Fruit fly (Drosophila melanogaster) whole organism, embryonic: ENCODE measurements around the gene Gdh.
A peak's percentile ranks its signal among the peaks of the same experiment; 100 is the strongest.

Experiments used
- CG12659 ChIP-seq: fragments of 200-800 bp; sonication (Bioruptor generic); optimal IDR thresholded peaks from 3 replicates; lab custom pipeline; 2017; ENCODE audit warnings: mild to moderate bottlenecking, missing biosample characterization, missing genetic modification reagents, missing genetic modification characterization
- CG13296 ChIP-seq: fragments of 200-800 bp; sonication (Bioruptor generic); optimal IDR thresholded peaks from 3 replicates; lab custom pipeline; 2018; ENCODE audit warnings: missing biosample characterization, mild to moderate bottlenecking, missing genetic modification characterization
- CG14710 ChIP-seq: fragments of 200-800 bp; sonication (Bioruptor generic); optimal IDR thresholded peaks from 3 replicates; lab custom pipeline; 2019; ENCODE audit warnings: missing biosample characterization, mild to moderate bottlenecking, missing genetic modification characterization, moderate library complexity
- CG14860 ChIP-seq: fragments of 200-800 bp; sonication (Bioruptor generic); IDR thresholded peaks from 3 replicates; pipeline ENCODE4 v1.3.6; 2022; ENCODE audit warnings: missing biosample characterization, missing genetic modification characterization; ENCODE audit not compliant: partially characterized antibody
- CG15601 ChIP-seq: fragments of 200-800 bp; sonication (Bioruptor generic); optimal IDR thresholded peaks from 3 replicates; lab custom pipeline; 2019; ENCODE audit warnings: missing biosample characterization, mild to moderate bottlenecking, missing genetic modification characterization, moderate library complexity
- CG1647 ChIP-seq: fragments of 200-800 bp; sonication (Bioruptor generic); optimal IDR thresholded peaks from 3 replicates; lab custom pipeline; 2016; ENCODE audit warnings: missing biosample characterization, missing genetic modification characterization
- CG17385 ChIP-seq: fragments of 200-800 bp; sonication (Bioruptor generic); optimal IDR thresholded peaks from 3 replicates; lab custom pipeline; 2018; ENCODE audit warnings: missing biosample characterization, mild to moderate bottlenecking, missing genetic modification characterization
- CG17829 ChIP-seq: fragments of 200-800 bp; optimal IDR thresholded peaks from 2 replicates; lab custom pipeline; 2019; ENCODE audit warnings: missing biosample characterization, mild to moderate bottlenecking, missing genetic modification characterization, moderate library complexity
- CG3163 ChIP-seq: fragments of 200-800 bp; sonication (Bioruptor generic); optimal IDR thresholded peaks from 3 replicates; lab custom pipeline; 2016; ENCODE audit warnings: missing biosample characterization, missing genetic modification characterization
- CG4707 ChIP-seq: fragments of 200-800 bp; sonication (Bioruptor generic); optimal IDR thresholded peaks from 2 replicates; lab custom pipeline; 2018; ENCODE audit warnings: missing biosample characterization, mild to moderate bottlenecking, missing genetic modification characterization, moderate library complexity
- CG7987 ChIP-seq: fragments of 200-800 bp; sonication (Bioruptor generic); optimal IDR thresholded peaks from 2 replicates; lab custom pipeline; 2018; ENCODE audit warnings: missing biosample characterization, mild to moderate bottlenecking, missing genetic modification characterization, moderate library complexity
- CG8290 ChIP-seq, 3 experiments: fragments of 200-800 bp; sonication (Bioruptor generic); optimal IDR thresholded peaks; 2 replicates each; lab custom pipeline; 2016 to 2019; ENCODE audit warnings: missing biosample characterization in 3 of 3, missing genetic modification characterization in 3 of 3, mild to moderate bottlenecking in 2 of 3, moderate library complexity in 1 of 3
- CG8388 ChIP-seq: fragments of 200-800 bp; sonication (Bioruptor generic); optimal IDR thresholded peaks from 2 replicates; lab custom pipeline; 2019; ENCODE audit warnings: missing biosample characterization, mild to moderate bottlenecking, missing genetic modification characterization, moderate library complexity
- CG9437 ChIP-seq: fragments of 200-800 bp; sonication (Bioruptor generic); optimal IDR thresholded peaks from 2 replicates; lab custom pipeline; 2018; ENCODE audit warnings: missing biosample characterization, mild to moderate bottlenecking, missing genetic modification characterization
- CTCF ChIP-seq: fragments of 200-800 bp; sonication (Bioruptor generic); optimal IDR thresholded peaks from 2 replicates; lab custom pipeline; 2017; ENCODE audit warnings: missing biosample characterization, mild to moderate bottlenecking, missing genetic modification characterization, moderate library complexity
- CrebB ChIP-seq: fragments of 200-800 bp; sonication (Bioruptor generic); optimal IDR thresholded peaks from 3 replicates; lab custom pipeline; 2018; ENCODE audit warnings: missing biosample characterization, mild to moderate bottlenecking, missing genetic modification characterization
- Deaf1 ChIP-seq: fragments of 200-800 bp; optimal IDR thresholded peaks from 3 replicates; lab custom pipeline; 2019; ENCODE audit warnings: missing biosample characterization, mild to moderate bottlenecking, missing genetic modification characterization, moderate library complexity
- Dek ChIP-seq: fragments of 200-800 bp; sonication (Bioruptor generic); optimal IDR thresholded peaks from 3 replicates; lab custom pipeline; 2019; ENCODE audit warnings: missing biosample characterization, mild to moderate bottlenecking, missing genetic modification characterization, moderate library complexity
- Dp ChIP-seq: fragments of 200-800 bp; sonication (Bioruptor generic); optimal IDR thresholded peaks from 2 replicates; lab custom pipeline; 2018; ENCODE audit warnings: missing biosample characterization, mild to moderate bottlenecking, missing genetic modification characterization, moderate library complexity
- Jarid2 ChIP-seq: fragments of 200-800 bp; sonication (Bioruptor generic); optimal IDR thresholded peaks from 3 replicates; lab custom pipeline; 2017; ENCODE audit warnings: mild to moderate bottlenecking, missing biosample characterization, missing genetic modification reagents, missing genetic modification characterization
- Pdp1 ChIP-seq, 2 experiments: fragments of 200-800 bp; sonication (Bioruptor generic); optimal IDR thresholded peaks; 3 replicates each; lab custom pipeline; 2016; ENCODE audit warnings: missing biosample characterization in 2 of 2, missing genetic modification characterization in 2 of 2, mild to moderate bottlenecking in 1 of 2, moderate library complexity in 1 of 2
- abd-A ChIP-seq: fragments of 200-800 bp; sonication (Bioruptor generic); optimal IDR thresholded peaks from 3 replicates; lab custom pipeline; 2019; ENCODE audit warnings: missing biosample characterization, mild to moderate bottlenecking, missing genetic modification characterization, moderate library complexity
- dm ChIP-seq: fragments of 200-800 bp; sonication (Bioruptor generic); optimal IDR thresholded peaks from 3 replicates; lab custom pipeline; 2016; ENCODE audit warnings: missing biosample characterization, missing genetic modification characterization
- emc ChIP-seq: fragments of 200-800 bp; sonication (Bioruptor generic); optimal IDR thresholded peaks from 2 replicates; lab custom pipeline; 2016; ENCODE audit warnings: missing biosample characterization, missing genetic modification characterization
- en ChIP-seq: fragments of 200-800 bp; sonication (Bioruptor generic); optimal IDR thresholded peaks from 2 replicates; lab custom pipeline; 2016; ENCODE audit warnings: missing biosample characterization, missing genetic modification characterization
- exex ChIP-seq: fragments of 200-800 bp; sonication (Bioruptor generic); optimal IDR thresholded peaks from 4 replicates; lab custom pipeline; 2018; ENCODE audit warnings: missing biosample characterization, mild to moderate bottlenecking, missing genetic modification characterization, moderate library complexity
- gfzf ChIP-seq: fragments of 200-800 bp; sonication (Bioruptor generic); optimal IDR thresholded peaks from 2 replicates; lab custom pipeline; 2016; ENCODE audit warnings: missing biosample characterization, mild to moderate bottlenecking, missing genetic modification characterization, moderate library complexity
- grn ChIP-seq: fragments of 200-800 bp; sonication (Bioruptor generic); optimal IDR thresholded peaks from 3 replicates; lab custom pipeline; 2017; ENCODE audit warnings: missing biosample characterization, missing genetic modification characterization
- jigr1 ChIP-seq: fragments of 200-800 bp; sonication (Bioruptor generic); IDR thresholded peaks from 3 replicates; pipeline ENCODE4 v1.3.6; 2022; ENCODE audit warnings: missing biosample characterization, missing genetic modification characterization
- mirr ChIP-seq: fragments of 200-800 bp; sonication (Bioruptor generic); optimal IDR thresholded peaks from 3 replicates; lab custom pipeline; 2018; ENCODE audit warnings: missing biosample characterization, mild to moderate bottlenecking, missing genetic modification characterization
- nerfin-1 ChIP-seq: fragments of 200-800 bp; sonication (Bioruptor generic); optimal IDR thresholded peaks from 3 replicates; lab custom pipeline; 2019; ENCODE audit warnings: missing biosample characterization, mild to moderate bottlenecking, missing genetic modification characterization, moderate library complexity
- nmo ChIP-seq: fragments of 200-800 bp; sonication (Bioruptor generic); optimal IDR thresholded peaks from 2 replicates; lab custom pipeline; 2018; ENCODE audit warnings: missing biosample characterization, mild to moderate bottlenecking, missing genetic modification characterization, moderate library complexity
- nom ChIP-seq: fragments of 200-800 bp; sonication (Bioruptor generic); optimal IDR thresholded peaks from 2 replicates; lab custom pipeline; 2017; ENCODE audit warnings: missing biosample characterization, missing genetic modification characterization, mild to moderate bottlenecking, moderate library complexity, missing genetic modification reagents
- phol ChIP-seq: fragments of 200-800 bp; sonication (Bioruptor generic); optimal IDR thresholded peaks from 3 replicates; lab custom pipeline; 2018; ENCODE audit warnings: missing biosample characterization, mild to moderate bottlenecking, missing genetic modification characterization, moderate library complexity
- sd ChIP-seq: fragments of 200-800 bp; sonication (Bioruptor generic); optimal IDR thresholded peaks from 3 replicates; lab custom pipeline; 2018; ENCODE audit warnings: missing biosample characterization, mild to moderate bottlenecking, missing genetic modification characterization, moderate library complexity
- sens ChIP-seq: fragments of 200-800 bp; sonication (Bioruptor generic); peaks from one replicate; lab custom pipeline; 2016; ENCODE audit warnings: missing biosample characterization, missing genetic modification characterization
- sug ChIP-seq: fragments of 200-800 bp; optimal IDR thresholded peaks from 2 replicates; lab custom pipeline; 2019; ENCODE audit warnings: missing biosample characterization, mild to moderate bottlenecking, missing genetic modification characterization, moderate library complexity
- trem ChIP-seq: fragments of 200-800 bp; optimal IDR thresholded peaks from 3 replicates; lab custom pipeline; 2019; ENCODE audit warnings: missing biosample characterization, mild to moderate bottlenecking, missing genetic modification characterization, moderate library complexity
- tx ChIP-seq: fragments of 200-800 bp; sonication (Bioruptor generic); optimal IDR thresholded peaks from 2 replicates; lab custom pipeline; 2016; ENCODE audit warnings: missing biosample characterization, missing genetic modification characterization

Gene Gdh

dm6 chr3R:23889922-23890321 is 53.0 kb downstream of the Gdh start, which contains the start of gene Pli (continued):
- TF ChIP-seq phol (peak; percentile 64), nerfin-1 (tag; lab: Kevin White, UChicago) (peak; percentile 77), CTCF (GFP tag; lab: Kevin White, UChicago) (peak; percentile 56), emc (GFP tag; lab: Kevin White, UChicago) (no peak), Jarid2 (GFP tag; lab: Kevin White, UChicago) (peak; percentile 97), trem (peak; percentile 75), Deaf1 (tag; lab: Kevin White, UChicago) (peak; percentile 44), sd (peak; percentile 49), CG12659 (GFP tag; lab: Kevin White, UChicago) (peak; percentile 77), sug (peak; percentile 58), CG8290 (GFP tag; optimal IDR thresholded peaks at IDR 0.05; lab: Kevin White, UChicago) (no peak), CG8290 (tag; optimal IDR thresholded peaks at IDR 0.05; lab: Kevin White, UChicago) (peak in 1 of 2 experiments; percentile 77), exex (tag; lab: Kevin White, UChicago) (peak; percentile 23), CG7987 (GFP tag; lab: Kevin White, UChicago) (peak; percentile 38), CG17829 (peak; percentile 31), CG15601 (tag; lab: Kevin White, UChicago) (peak; percentile 49), CG14860 (GFP tag; lab: Robert Waterston, UW) (no peak), jigr1 (GFP tag; lab: Robert Waterston, UW) (no peak), nom (GFP tag; lab: Kevin White, UChicago) (peak; percentile 76), CG13296 (GFP tag; lab: Kevin White, UChicago) (no peak), dm (GFP tag; lab: Kevin White, UChicago) (peak; percentile 7), abd-A (tag; lab: Kevin White, UChicago) (peak; percentile 42), nmo (peak; percentile 68), CG8388 (GFP tag; lab: Kevin White, UChicago) (peak; percentile 9), gfzf (GFP tag; lab: Kevin White, UChicago) (peak; percentile 99), grn (peak; percentile 40), en (GFP tag; lab: Kevin White, UChicago) (no peak), sens (GFP tag; lab: Kevin White, UChicago) (peak; percentile 84), CG14710 (tag; lab: Kevin White, UChicago) (peak; percentile 69), Pdp1 (GFP tag; optimal IDR thresholded peaks at IDR 0.05; lab: Kevin White, UChicago) (peak in 1 of 2 experiments; percentile 78), Dp (peak; percentile 42), CrebB (tag; lab: Kevin White, UChicago) (peak; percentile 24), CG17385 (GFP tag; lab: Kevin White, UChicago) (peak; percentile 7), Dek (tag; lab: Kevin White, UChicago) (peak; percentile 36), CG1647 (GFP tag; lab: Kevin White, UChicago) (no peak), CG9437 (GFP tag; lab: Kevin White, UChicago) (no peak), tx (GFP tag; lab: Kevin White, UChicago) (no peak), CG4707 (GFP tag; lab: Kevin White, UChicago) (peak; percentile 8), mirr (GFP tag; lab: Kevin White, UChicago) (peak; percentile 1), CG3163 (peak; percentile 5)
- TF ChIP-seq, all 482 proteins: peak for 99
